Fruit fly (Drosophila melanogaster): Measurements from ENCODE around the gene Amt.

The Amt gene

dm6 chr3R:15286024-15286692 lies 37.2 kb upstream of the Amt start (continued):
- TF ChIP-seq CTCF (GFP tag; optimal IDR thresholded peaks at IDR 0.05) = peak; percentile 42
- no peak for TF ChIP-seq Fer3 (tag; optimal IDR thresholded peaks at IDR 0.05)
- no peak for TF ChIP-seq CG12219 (GFP tag; optimal IDR thresholded peaks at IDR 0.05)
- TF ChIP-seq Opbp (GFP tag; IDR thresholded peaks at IDR 0.05; ENCODE audit: partially characterized antibody) = no peak
- peak; percentile 96 for TF ChIP-seq Dp (GFP tag; optimal IDR thresholded peaks at IDR 0.05)
- TF ChIP-seq Ada2b (GFP tag; IDR thresholded peaks at IDR 0.05) = no peak
- no peak for TF ChIP-seq CG10366 (GFP tag; IDR thresholded peaks at IDR 0.05)
- no peak for TF ChIP-seq dimm (GFP tag; IDR thresholded peaks at IDR 0.05)
- peak; percentile 29 for TF ChIP-seq CG30020 (tag; optimal IDR thresholded peaks at IDR 0.05)
- no peak for TF ChIP-seq CG4730 (GFP tag; IDR thresholded peaks at IDR 0.05)
- TF ChIP-seq crp (GFP tag; optimal IDR thresholded peaks at IDR 0.05) = peak in 1 of 2 experiments; percentile 25
- peak; percentile 98 for TF ChIP-seq CG18011 (GFP tag; optimal IDR thresholded peaks at IDR 0.05)
- peak; percentile 84 for TF ChIP-seq sd (tag; optimal IDR thresholded peaks at IDR 0.05)
- TF ChIP-seq Bteb2 (GFP tag; optimal IDR thresholded peaks at IDR 0.05) = no peak
- peak; percentile 6 for TF ChIP-seq pfk (GFP tag; optimal IDR thresholded peaks at IDR 0.05)
- peak; percentile 13 for TF ChIP-seq p53 (GFP tag; optimal IDR thresholded peaks at IDR 0.05)
- no peak for TF ChIP-seq abd-A (tag; optimal IDR thresholded peaks at IDR 0.05)
- TF ChIP-seq fu2 (GFP tag; optimal IDR thresholded peaks at IDR 0.05) = no peak
- TF ChIP-seq CG8388 (GFP tag; optimal IDR thresholded peaks at IDR 0.05) = no peak
- no peak for TF ChIP-seq CG7928 (GFP tag; optimal IDR thresholded peaks at IDR 0.05)
- TF ChIP-seq CG13624 (GFP tag; optimal IDR thresholded peaks at IDR 0.05) = peak; percentile 3
- peak; percentile 12 for TF ChIP-seq CG7786 (GFP tag; optimal IDR thresholded peaks at IDR 0.05)
- no peak for TF ChIP-seq CG12769 (tag; optimal IDR thresholded peaks at IDR 0.05)
- peak; percentile 25 for TF ChIP-seq Sry-δ (GFP tag; optimal IDR thresholded peaks at IDR 0.05)
- TF ChIP-seq dpn (GFP tag; optimal IDR thresholded peaks at IDR 0.05) = peak in 1 of 2 experiments; percentile 15
- no peak for TF ChIP-seq CG5245 (GFP tag; optimal IDR thresholded peaks at IDR 0.05)
- peak; percentile 16 for TF ChIP-seq zen (tag; optimal IDR thresholded peaks at IDR 0.05)
- TF ChIP-seq Camta (GFP tag; optimal IDR thresholded peaks at IDR 0.05) = no peak
- TF ChIP-seq CG6175 (GFP tag; IDR thresholded peaks at IDR 0.05) = no peak
- TF ChIP-seq CG9609 (GFP tag; optimal IDR thresholded peaks at IDR 0.05) = peak; percentile 32
- TF ChIP-seq kah (GFP tag; optimal IDR thresholded peaks at IDR 0.05) = no peak
- TF ChIP-seq zfh1 (GFP tag; IDR thresholded peaks at IDR 0.05) = no peak
- TF ChIP-seq jigr1 (GFP tag; IDR thresholded peaks at IDR 0.05) = no peak
- no peak for TF ChIP-seq jumu (GFP tag; optimal IDR thresholded peaks at IDR 0.05)
- TF ChIP-seq CG17912 (GFP tag; optimal IDR thresholded peaks at IDR 0.05) = peak; percentile 35
- TF ChIP-seq Drgx (GFP tag; IDR thresholded peaks at IDR 0.05) = no peak
- TF ChIP-seq CG4282 (GFP tag; optimal IDR thresholded peaks at IDR 0.05) = peak; percentile 47
- no peak for TF ChIP-seq HHEX (GFP tag; optimal IDR thresholded peaks at IDR 0.05)
- TF ChIP-seq HLH54F (GFP tag; optimal IDR thresholded peaks at IDR 0.05) = no peak
- no peak for TF ChIP-seq CG15479 (GFP tag; optimal IDR thresholded peaks at IDR 0.05)
- no peak for TF ChIP-seq CG2889 (GFP tag; IDR thresholded peaks at IDR 0.05)
- no peak for TF ChIP-seq caup (GFP tag; optimal IDR thresholded peaks at IDR 0.05; ENCODE audit: severe bottlenecking)
- peak; percentile 41 for TF ChIP-seq Lhr (GFP tag; optimal IDR thresholded peaks at IDR 0.05)
- no peak for TF ChIP-seq CG8281 (tag; optimal IDR thresholded peaks at IDR 0.05)
- no peak for TF ChIP-seq CG15011 (GFP tag; optimal IDR thresholded peaks at IDR 0.05)
- peak; percentile 25 for TF ChIP-seq Hand (GFP tag; optimal IDR thresholded peaks at IDR 0.05)
- no peak for TF ChIP-seq MESR4 (GFP tag; optimal IDR thresholded peaks at IDR 0.05)
- peak; percentile 29 for TF ChIP-seq HmgD (GFP tag; optimal IDR thresholded peaks at IDR 0.05)
- peak; percentile 30 for TF ChIP-seq CG33213 (GFP tag; optimal IDR thresholded peaks at IDR 0.05)
- TF ChIP-seq exex (tag; optimal IDR thresholded peaks at IDR 0.05) = peak; percentile 45

Measured in whole organism, embryonic.